Worm (Caenorhabditis elegans): ENCODE measurements around the gene ule-2.

DNA sequence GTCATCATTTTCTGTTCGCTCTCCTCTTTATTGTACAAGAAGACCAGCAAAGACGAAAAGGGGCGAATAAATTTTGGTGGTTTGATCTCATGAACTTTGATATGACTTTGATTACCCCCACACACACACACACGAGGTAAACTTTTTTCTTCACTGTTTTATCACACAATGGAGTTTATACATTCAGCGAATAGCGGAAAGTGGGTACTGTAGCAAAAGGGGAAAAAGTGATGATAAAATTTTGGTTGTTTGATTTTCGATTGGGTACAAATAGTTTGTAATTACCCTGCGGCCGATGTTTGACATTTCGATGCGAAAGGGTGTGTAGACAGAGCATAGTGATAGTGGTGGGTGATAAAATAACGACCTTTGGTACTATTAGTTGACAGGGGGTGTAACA lies 40.7 kb upstream of the ule-2 start:
- TF ChIP-seq ceh-13 (GFP tag; optimal IDR thresholded peaks at IDR 0.05): no peak
- TF ChIP-seq ets-7 (tag; optimal IDR thresholded peaks at IDR 0.05): no peak
